Fruit fly (Drosophila melanogaster) whole organism, wandering third instar larva: ENCODE data around the gene vig.

Experiments used
- Abd-B ChIP-seq: fragments of >200 bp; optimal IDR thresholded peaks from 2 replicates; lab custom pipeline; 2017; ENCODE audit warnings: missing biosample characterization, missing genetic modification characterization
- CrebA ChIP-seq: fragments of 200-800 bp; sonication (Bioruptor generic); optimal IDR thresholded peaks from 2 replicates; lab custom pipeline; 2016; ENCODE audit warnings: missing biosample characterization, mild to moderate bottlenecking, missing genetic modification characterization, borderline replicate concordance
- Hnf4 ChIP-seq: fragments of 200-800 bp; sonication (Bioruptor generic); optimal IDR thresholded peaks from 2 replicates; lab custom pipeline; 2016; ENCODE audit warnings: missing biosample characterization, mild to moderate bottlenecking, missing genetic modification characterization
- Vsx2 ChIP-seq: fragments of 200-300, 225-300 bp; sonication (Bioruptor generic); optimal IDR thresholded peaks from 2 replicates; lab custom pipeline; 2018; ENCODE audit warnings: missing biosample characterization, missing genetic modification characterization; ENCODE audit not compliant: partially characterized antibody
- fru ChIP-seq: fragments of 200-800 bp; sonication (Bioruptor generic); optimal IDR thresholded peaks from 3 replicates; lab custom pipeline; 2016; ENCODE audit warnings: missing biosample characterization, mild to moderate bottlenecking, missing genetic modification characterization
- h ChIP-seq: fragments of 200-800 bp; sonication (Bioruptor generic); optimal IDR thresholded peaks from 3 replicates; lab custom pipeline; 2016; ENCODE audit warnings: missing biosample characterization, mild to moderate bottlenecking, missing genetic modification characterization

DNA sequence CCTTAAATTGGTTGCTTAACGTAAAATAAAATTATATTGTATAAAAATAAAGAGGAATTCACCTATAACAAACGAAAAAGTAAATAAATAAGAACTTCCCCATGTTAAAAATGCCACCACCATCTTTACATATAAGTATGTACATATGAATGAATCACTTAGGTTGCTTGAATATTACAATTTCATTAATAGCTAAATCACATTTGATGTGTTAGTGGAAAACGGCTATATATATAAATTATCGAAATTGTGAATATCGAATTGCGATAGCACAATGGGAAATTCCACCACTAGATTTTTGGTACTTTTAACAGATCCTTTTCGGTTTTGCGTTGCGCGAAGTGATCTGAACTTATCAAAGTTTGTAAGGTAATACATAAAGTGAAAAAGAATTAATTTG, 8.7 kb downstream of the vig start, which contains the start of the genes solo and vas:
- no peak for TF ChIP-seq Vsx2 (GFP tag; lab: Kevin White, UChicago)
- TF ChIP-seq Abd-B = no peak
- no peak for TF ChIP-seq h (GFP tag; lab: Kevin White, UChicago)
- TF ChIP-seq fru (GFP tag; lab: Kevin White, UChicago) = no peak
- no peak for TF ChIP-seq CrebA (GFP tag; lab: Kevin White, UChicago)
- TF ChIP-seq Hnf4 (GFP tag; lab: Kevin White, UChicago) = no peak
